Worm (Caenorhabditis elegans) whole organism, L1 larva: ENCODE measurements around the gene T19H12.3.

Experiments
- aly-2 ChIP-seq: fragments of 150-350 bp; optimal IDR thresholded peaks from 2 replicates; lab custom pipeline; 2014; ENCODE audit warnings: missing biosample characterization, missing genetic modification characterization
- lin-35 ChIP-seq, 2 experiments: fragments of 150-350 bp; optimal IDR thresholded peaks; 2 replicates each; lab custom pipeline; 2014; ENCODE audit warnings: missing biosample characterization in 2 of 2, missing genetic modification characterization in 2 of 2, missing genetic modification reagents in 2 of 2
- mep-1 ChIP-seq: fragments of 150-350 bp; optimal IDR thresholded peaks from 2 replicates; lab custom pipeline; 2014; ENCODE audit warnings: missing biosample characterization, missing genetic modification characterization
- nhr-77 ChIP-seq: fragments of 150-350 bp; optimal IDR thresholded peaks from 2 replicates; lab custom pipeline; 2014; ENCODE audit warnings: missing biosample characterization, missing genetic modification characterization
- snpc-4 ChIP-seq: fragments of 150-350 bp; optimal IDR thresholded peaks from 2 replicates; lab custom pipeline; 2014; ENCODE audit warnings: missing biosample characterization, missing genetic modification characterization
- unc-86 ChIP-seq: sonication (generic microtip); optimal IDR thresholded peaks from 2 replicates; lab custom pipeline; 2016; ENCODE audit warnings: missing genetic modification characterization, missing compliant biosample characterization
- ztf-4 ChIP-seq: fragments of 150-350 bp; optimal IDR thresholded peaks from 2 replicates; lab custom pipeline; 2014; ENCODE audit warnings: missing biosample characterization, missing genetic modification characterization

ce11 chrV:4890781-4891180, 5.3 kb downstream of the T19H12.3 start:
- no peak for TF ChIP-seq nhr-77 (tag; lab: Kevin White, UChicago)
- no peak for TF ChIP-seq unc-86
- TF ChIP-seq snpc-4 (tag; lab: Kevin White, UChicago) = no peak
- no peak for TF ChIP-seq mep-1 (tag; lab: Kevin White, UChicago)
- no peak for TF ChIP-seq aly-2 (tag; lab: Kevin White, UChicago)
- TF ChIP-seq lin-35 (GFP tag; optimal IDR thresholded peaks at IDR 0.05; lab: Kevin White, UChicago) = no peak
- no peak for TF ChIP-seq ztf-4 (tag; lab: Kevin White, UChicago)
